Worm (Caenorhabditis elegans) whole organism, L3 larva: ENCODE data around the gene pak-1.

Source experiments
- aly-2 ChIP-seq: fragments of 150-350 bp; optimal IDR thresholded peaks from 2 replicates; lab custom pipeline; 2014; ENCODE audit warnings: missing biosample characterization, missing genetic modification characterization
- ceh-28 ChIP-seq: fragments of 150-350 bp; optimal IDR thresholded peaks from 2 replicates; lab custom pipeline; 2014; ENCODE audit warnings: missing biosample characterization, missing genetic modification reagents, missing genetic modification characterization
- elt-1 ChIP-seq: fragments of 150-350 bp; optimal IDR thresholded peaks from 2 replicates; lab custom pipeline; 2014; ENCODE audit warnings: missing biosample characterization, missing genetic modification characterization
- eor-1 ChIP-seq, 2 experiments: fragments of 150-350 bp; optimal IDR thresholded peaks; 2 replicates each; lab custom pipeline; 2014 to 2018; ENCODE audit warnings: missing biosample characterization in 2 of 2, missing genetic modification characterization in 2 of 2
- fkh-10 ChIP-seq: sonication (generic microtip); optimal IDR thresholded peaks from 2 replicates; lab custom pipeline; 2017; ENCODE audit warnings: missing biosample characterization, missing genetic modification reagents, missing genetic modification characterization
- fos-1 ChIP-seq: fragments of 150-350 bp; optimal IDR thresholded peaks from 2 replicates; lab custom pipeline; 2014; ENCODE audit warnings: missing biosample characterization, missing genetic modification characterization
- lin-15B ChIP-seq: fragments of 150-350 bp; optimal IDR thresholded peaks from 2 replicates; lab custom pipeline; 2014; ENCODE audit warnings: missing biosample characterization, missing genetic modification characterization
- lin-39 ChIP-seq: fragments of 150-350 bp; optimal IDR thresholded peaks from 2 replicates; lab custom pipeline; 2018; ENCODE audit warnings: missing biosample characterization, missing genetic modification reagents, missing genetic modification characterization
- nhr-43 ChIP-seq: sonication (generic microtip); optimal IDR thresholded peaks from 2 replicates; lab custom pipeline; 2016; ENCODE audit warnings: mild to moderate bottlenecking, missing genetic modification characterization, missing compliant biosample characterization; ENCODE audit not compliant: poor library complexity, severe bottlenecking
- nhr-76 ChIP-seq: fragments of 150-350 bp; sonication (generic microtip); optimal IDR thresholded peaks from 5 replicates; lab custom pipeline; 2014; ENCODE audit warnings: missing biosample characterization, missing genetic modification characterization
- pqm-1 ChIP-seq: fragments of 150-350 bp; optimal IDR thresholded peaks from 2 replicates; lab custom pipeline; 2017; ENCODE audit warnings: missing biosample characterization, missing genetic modification characterization, inconsistent platforms
- sea-2 ChIP-seq: fragments of 150-350 bp; sonication (generic microtip); optimal IDR thresholded peaks from 4 replicates; lab custom pipeline; 2014; ENCODE audit warnings: missing biosample characterization, missing genetic modification reagents, missing genetic modification characterization

- TF ChIP-seq aly-2: no peak
- no peak for TF ChIP-seq fkh-10 (GFP tag; lab: Kevin White, UChicago)
- TF ChIP-seq eor-1 (tag; optimal IDR thresholded peaks at IDR 0.05; lab: Kevin White, UChicago): no peak
- TF ChIP-seq fos-1 (tag; lab: Kevin White, UChicago): no peak
- no peak for TF ChIP-seq sea-2
- TF ChIP-seq nhr-43 (tag; lab: Kevin White, UChicago): no peak
- peak; percentile 87 for TF ChIP-seq pqm-1
- TF ChIP-seq elt-1: no peak
- TF ChIP-seq lin-39 (tag; lab: Kevin White, UChicago): no peak
- TF ChIP-seq lin-15B (tag; lab: Kevin White, UChicago): no peak
- TF ChIP-seq nhr-76 (tag; lab: Kevin White, UChicago): no peak
- no peak for TF ChIP-seq ceh-28 (tag; lab: Kevin White, UChicago)
Observed at ce11 chrX:6057580-6058305, 9.3 kb upstream of the pak-1 start, which contains the start of gene gln-1.
